Worm (Caenorhabditis elegans) whole organism, young adult: ENCODE measurements around the gene B0222.11.

ENCODE experiments used
- B0261.1 ChIP-seq: sonication (generic microtip); optimal IDR thresholded peaks from 2 replicates; lab custom pipeline; 2016; ENCODE audit warnings: mild to moderate bottlenecking, missing genetic modification characterization, moderate library complexity, missing compliant biosample characterization
- F57A8.1 ChIP-seq: fragments of 200-800 bp; sonication (Bioruptor generic); optimal IDR thresholded peaks from 2 replicates; lab custom pipeline; 2018; ENCODE audit warnings: mild to moderate bottlenecking, missing genetic modification characterization, moderate library complexity, missing compliant biosample characterization
- hsf-1 ChIP-seq: fragments of 200-800 bp; sonication (Bioruptor generic); IDR thresholded peaks from 2 replicates; pipeline ENCODE4 v1.3.6; 2022; ENCODE audit warnings: missing genetic modification reagents, missing genetic modification characterization, missing compliant biosample characterization
- madf-10 ChIP-seq: sonication (generic microtip); optimal IDR thresholded peaks from 2 replicates; lab custom pipeline; 2016; ENCODE audit warnings: mild to moderate bottlenecking, missing genetic modification characterization, missing compliant biosample characterization
- nfya-1 ChIP-seq: sonication (generic microtip); optimal IDR thresholded peaks from 2 replicates; lab custom pipeline; 2017; ENCODE audit warnings: antibody characterized with exemption, missing compliant biosample characterization, missing genetic modification characterization, borderline replicate concordance; ENCODE audit not compliant: insufficient read depth
- rec-8 ChIP-seq, 2 experiments: sonication (generic microtip); optimal IDR thresholded peaks; 2 replicates each; lab custom pipeline; 2016; ENCODE audit warnings: mild to moderate bottlenecking in 2 of 2, missing genetic modification characterization in 2 of 2, missing genetic modification reagents in 2 of 2, missing genotype in 2 of 2, missing biosample characterization in 1 of 2, missing compliant biosample characterization in 1 of 2, moderate library complexity in 1 of 2
- snpc-1.1 ChIP-seq: sonication (generic microtip); optimal IDR thresholded peaks from 2 replicates; lab custom pipeline; 2017; ENCODE audit warnings: missing genetic modification characterization, mild to moderate bottlenecking, missing compliant biosample characterization, antibody characterized with exemption, moderate library complexity, missing genotype, missing genetic modification reagents; ENCODE audit not compliant: insufficient read depth
- tlf-1 ChIP-seq: fragments of 200-800 bp; sonication (Bioruptor generic); optimal IDR thresholded peaks from 2 replicates; lab custom pipeline; 2018; ENCODE audit warnings: mild to moderate bottlenecking, missing genetic modification characterization, missing compliant biosample characterization
- unc-62 ChIP-seq: fragments of 150-350 bp; optimal IDR thresholded peaks from 2 replicates; lab custom pipeline; 2014; ENCODE audit warnings: missing biosample characterization, missing genetic modification reagents, missing genetic modification characterization
- ztf-25 ChIP-seq: fragments of 200-800 bp; sonication (Bioruptor generic); IDR thresholded peaks from 2 replicates; pipeline ENCODE4 v1.3.6; 2022; ENCODE audit warnings: missing genetic modification reagents, missing genetic modification characterization, missing compliant biosample characterization

DNA sequence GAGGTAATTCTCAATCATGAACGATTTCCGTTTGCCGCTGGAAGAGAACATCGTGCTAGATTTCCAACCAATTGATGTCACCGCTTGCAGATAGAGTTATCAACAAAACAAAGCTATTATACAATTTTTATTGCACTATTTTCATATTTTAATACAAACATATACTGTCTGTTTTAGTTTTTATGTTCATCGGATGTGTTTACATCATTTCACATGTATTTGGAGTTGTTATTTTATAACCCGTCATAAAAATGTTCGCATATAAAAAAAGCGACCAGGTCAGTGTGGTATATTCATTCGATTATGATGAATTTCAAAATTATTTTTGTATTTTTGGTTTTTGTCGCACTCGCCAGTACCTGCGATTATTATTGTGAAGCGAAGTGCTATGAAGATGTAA is 44.8 kb downstream of the B0222.11 start, which contains the start of gene F21C10.11:
- TF ChIP-seq tlf-1 (GFP tag; lab: Kevin White, UChicago) (no peak), unc-62 (GFP tag; lab: Kevin White, UChicago) (no peak), snpc-1.1 (tag; lab: Kevin White, UChicago) (no peak), B0261.1 (tag; lab: Kevin White, UChicago) (no peak), F57A8.1 (no peak), nfya-1 (tag; lab: Kevin White, UChicago) (no peak), hsf-1 (no peak), rec-8 (tag; optimal IDR thresholded peaks at IDR 0.05; lab: Kevin White, UChicago) (no peak), madf-10 (tag; lab: Kevin White, UChicago) (no peak), ztf-25 (GFP tag; lab: Robert Waterston, UW) (no peak)
